Fruit fly (Drosophila melanogaster) whole organism, embryonic: ENCODE data around the gene Pep.

Experiments used
- Asciz ChIP-seq: fragments of 200-800 bp; sonication (Bioruptor generic); optimal IDR thresholded peaks from 2 replicates; lab custom pipeline; 2017; ENCODE audit warnings: missing biosample characterization, mild to moderate bottlenecking, missing genetic modification characterization, missing genetic modification reagents
- Atf3 ChIP-seq: fragments of 200-800 bp; sonication (Bioruptor generic); optimal IDR thresholded peaks from 3 replicates; lab custom pipeline; 2016; ENCODE audit warnings: missing biosample characterization, missing genetic modification characterization
- Bgb ChIP-seq: fragments of 200-800 bp; sonication (Bioruptor generic); IDR thresholded peaks from 2 replicates; pipeline ENCODE4 v1.3.6; 2022; ENCODE audit warnings: missing biosample characterization, missing genetic modification characterization; ENCODE audit not compliant: partially characterized antibody
- CG10979 ChIP-seq: fragments of 200-800 bp; sonication (Bioruptor generic); optimal IDR thresholded peaks from 2 replicates; lab custom pipeline; 2018; ENCODE audit warnings: missing biosample characterization, mild to moderate bottlenecking, missing genetic modification characterization, moderate library complexity
- CG12299 ChIP-seq: fragments of 200-800 bp; sonication (Bioruptor generic); optimal IDR thresholded peaks from 2 replicates; lab custom pipeline; 2018; ENCODE audit warnings: missing biosample characterization, mild to moderate bottlenecking, missing genetic modification characterization
- CG1233 ChIP-seq: fragments of 200-800 bp; sonication (Bioruptor generic); optimal IDR thresholded peaks from 4 replicates; lab custom pipeline; 2018; ENCODE audit warnings: missing biosample characterization, mild to moderate bottlenecking, missing genetic modification characterization
- CG13287 ChIP-seq: fragments of 200-800 bp; sonication (Bioruptor generic); IDR thresholded peaks from 2 replicates; pipeline ENCODE4 v1.3.6; 2022; ENCODE audit warnings: missing biosample characterization, missing genetic modification characterization; ENCODE audit not compliant: partially characterized antibody
- CG16863 ChIP-seq: fragments of 200-800 bp; sonication (Bioruptor generic); optimal IDR thresholded peaks from 3 replicates; lab custom pipeline; 2016; ENCODE audit warnings: missing biosample characterization, missing genetic modification characterization
- CG17186 ChIP-seq: fragments of 200-800 bp; sonication (Bioruptor generic); optimal IDR thresholded peaks from 3 replicates; lab custom pipeline; 2017; ENCODE audit warnings: missing biosample characterization, missing genetic modification reagents, missing genetic modification characterization
- CG18262 ChIP-seq: fragments of 200-800 bp; optimal IDR thresholded peaks from 3 replicates; lab custom pipeline; 2019; ENCODE audit warnings: missing biosample characterization, mild to moderate bottlenecking, missing genetic modification characterization, moderate library complexity
- CG2678 ChIP-seq: fragments of 200-800 bp; sonication (Bioruptor generic); optimal IDR thresholded peaks from 3 replicates; lab custom pipeline; 2019; ENCODE audit warnings: missing biosample characterization, mild to moderate bottlenecking, missing genetic modification characterization, moderate library complexity
- CG2889 ChIP-seq: fragments of 200-800 bp; sonication (Bioruptor generic); IDR thresholded peaks from 3 replicates; pipeline ENCODE4 v1.3.6; 2022; ENCODE audit warnings: missing biosample characterization, missing genetic modification characterization
- CG3407 ChIP-seq: fragments of 200-800 bp; sonication (Bioruptor generic); optimal IDR thresholded peaks from 2 replicates; lab custom pipeline; 2018; ENCODE audit warnings: missing biosample characterization, mild to moderate bottlenecking, missing genetic modification characterization
- CG6791 ChIP-seq: fragments of 200-800 bp; sonication (Bioruptor generic); IDR thresholded peaks from 3 replicates; pipeline ENCODE4 v1.3.6; 2022; ENCODE audit warnings: missing biosample characterization, missing genetic modification characterization; ENCODE audit not compliant: partially characterized antibody
- CG6854 ChIP-seq: fragments of 200-800 bp; sonication (Bioruptor generic); optimal IDR thresholded peaks from 3 replicates; lab custom pipeline; 2017; ENCODE audit warnings: missing biosample characterization, mild to moderate bottlenecking, missing genetic modification characterization
- CG7357 ChIP-seq: fragments of 200-800 bp; sonication (Bioruptor generic); IDR thresholded peaks from 3 replicates; pipeline ENCODE4 v1.3.6; 2022; ENCODE audit warnings: missing biosample characterization, missing genetic modification characterization
- CG7928 ChIP-seq: fragments of 200-800 bp; sonication (Bioruptor generic); optimal IDR thresholded peaks from 2 replicates; lab custom pipeline; 2017; ENCODE audit warnings: missing biosample characterization, mild to moderate bottlenecking, missing genetic modification characterization
- CG9797 ChIP-seq: fragments of 200-800 bp; sonication (Bioruptor generic); optimal IDR thresholded peaks from 3 replicates; lab custom pipeline; 2018; ENCODE audit warnings: missing biosample characterization, mild to moderate bottlenecking, missing genetic modification characterization
- CrebB ChIP-seq: fragments of 200-800 bp; sonication (Bioruptor generic); optimal IDR thresholded peaks from 3 replicates; lab custom pipeline; 2018; ENCODE audit warnings: missing biosample characterization, mild to moderate bottlenecking, missing genetic modification characterization
- D19A ChIP-seq: fragments of 200-800 bp; optimal IDR thresholded peaks from 3 replicates; lab custom pipeline; 2019; ENCODE audit warnings: missing biosample characterization, mild to moderate bottlenecking, missing genetic modification characterization, moderate library complexity
- Drgx ChIP-seq: fragments of 200-800 bp; sonication (Bioruptor generic); IDR thresholded peaks from 2 replicates; pipeline ENCODE4 v1.3.6; 2022; ENCODE audit warnings: missing biosample characterization, missing genetic modification characterization
- Eip74EF ChIP-seq, 2 experiments: fragments of 200-800 bp in 1 of 2; fragments of >200 bp in 1 of 2; sonication (Bioruptor generic) in 1 of 2; optimal IDR thresholded peaks; 2 replicates each; lab custom pipeline; 2017 to 2019; ENCODE audit warnings: missing biosample characterization in 2 of 2, missing genetic modification characterization in 2 of 2, mild to moderate bottlenecking in 1 of 2, moderate library complexity in 1 of 2
- Elba2 ChIP-seq: fragments of 200-800 bp; sonication (Bioruptor generic); optimal IDR thresholded peaks from 3 replicates; lab custom pipeline; 2016; ENCODE audit warnings: missing biosample characterization, missing genetic modification characterization
- Ets65A ChIP-seq: fragments of 200-800 bp; sonication (Bioruptor generic); peaks from one replicate; lab custom pipeline; 2016; ENCODE audit warnings: missing biosample characterization, missing genetic modification characterization
- Hr78 ChIP-seq, 2 experiments: fragments of 200-800 bp in 1 of 2; fragments of >200 bp in 1 of 2; sonication (Bioruptor generic) in 1 of 2; optimal IDR thresholded peaks; 2 replicates each; lab custom pipeline; 2017 to 2019; ENCODE audit warnings: missing biosample characterization in 2 of 2, missing genetic modification characterization in 2 of 2, mild to moderate bottlenecking in 1 of 2, moderate library complexity in 1 of 2
- Meics ChIP-seq: fragments of 200-800 bp; sonication (Bioruptor generic); optimal IDR thresholded peaks from 2 replicates; lab custom pipeline; 2017; ENCODE audit warnings: missing biosample characterization, mild to moderate bottlenecking, missing genetic modification characterization
- Mes4 ChIP-seq: fragments of 200-800 bp; sonication (Bioruptor generic); optimal IDR thresholded peaks from 2 replicates; lab custom pipeline; 2016; ENCODE audit warnings: missing biosample characterization, missing genetic modification characterization
- Opbp ChIP-seq: fragments of 200-800 bp; sonication (Bioruptor generic); IDR thresholded peaks from 3 replicates; pipeline ENCODE4 v1.3.6; 2022; ENCODE audit warnings: missing biosample characterization, missing genetic modification characterization; ENCODE audit not compliant: partially characterized antibody
- Six4 ChIP-seq: fragments of 200-800 bp; sonication (Bioruptor generic); optimal IDR thresholded peaks from 2 replicates; lab custom pipeline; 2016; ENCODE audit warnings: missing biosample characterization, missing genetic modification characterization
- Sry-δ ChIP-seq: fragments of 200-800 bp; sonication (Bioruptor generic); optimal IDR thresholded peaks from 2 replicates; lab custom pipeline; 2016; ENCODE audit warnings: missing biosample characterization, missing genetic modification characterization
- Vsx1 ChIP-seq: fragments of 200-800 bp; sonication (Bioruptor generic); optimal IDR thresholded peaks from 2 replicates; lab custom pipeline; 2017; ENCODE audit warnings: missing biosample characterization, mild to moderate bottlenecking, missing genetic modification characterization, missing genetic modification reagents
- ab ChIP-seq: fragments of 200-800 bp; sonication (Bioruptor generic); optimal IDR thresholded peaks from 2 replicates; lab custom pipeline; 2016; ENCODE audit warnings: missing biosample characterization, missing genetic modification characterization
- ac ChIP-seq: fragments of 200-800 bp; sonication (Bioruptor generic); optimal IDR thresholded peaks from 3 replicates; lab custom pipeline; 2017; ENCODE audit warnings: missing biosample characterization, mild to moderate bottlenecking, missing genetic modification characterization
- caup ChIP-seq: fragments of 200-800 bp; sonication (Bioruptor generic); optimal IDR thresholded peaks from 3 replicates; lab custom pipeline; 2017; ENCODE audit warnings: missing biosample characterization, mild to moderate bottlenecking, missing genetic modification characterization, moderate library complexity; ENCODE audit not compliant: severe bottlenecking
- ci ChIP-seq: fragments of 200-800 bp; sonication (Bioruptor generic); IDR thresholded peaks from 3 replicates; pipeline ENCODE4 v1.3.6; 2022; ENCODE audit warnings: missing biosample characterization, missing genetic modification characterization
- disco-r ChIP-seq: fragments of 200-800 bp; sonication (Bioruptor generic); optimal IDR thresholded peaks from 2 replicates; lab custom pipeline; 2016; ENCODE audit warnings: missing biosample characterization, missing genetic modification characterization
- eve ChIP-seq, 2 experiments: fragments of >200 bp; optimal IDR thresholded peaks; 2 replicates each; lab custom pipeline; 2017; ENCODE audit warnings: missing biosample characterization in 2 of 2, missing genetic modification characterization in 2 of 2
- exex ChIP-seq: fragments of 200-800 bp; sonication (Bioruptor generic); optimal IDR thresholded peaks from 4 replicates; lab custom pipeline; 2018; ENCODE audit warnings: missing biosample characterization, mild to moderate bottlenecking, missing genetic modification characterization, moderate library complexity
- fu2 ChIP-seq: fragments of 200-800 bp; sonication (Bioruptor generic); optimal IDR thresholded peaks from 2 replicates; lab custom pipeline; 2016; ENCODE audit warnings: missing biosample characterization, missing genetic modification characterization
- hbn ChIP-seq: fragments of 200-800 bp; sonication (Bioruptor generic); IDR thresholded peaks from 2 replicates; pipeline ENCODE4 v1.3.6; 2022; ENCODE audit warnings: missing biosample characterization, missing genetic modification characterization; ENCODE audit not compliant: partially characterized antibody
- ind ChIP-seq: fragments of 200-800 bp; sonication (Bioruptor generic); optimal IDR thresholded peaks from 3 replicates; lab custom pipeline; 2016; ENCODE audit warnings: missing biosample characterization, missing genetic modification characterization
- lbe ChIP-seq: fragments of 200-800 bp; sonication (Bioruptor generic); optimal IDR thresholded peaks from 2 replicates; lab custom pipeline; 2016; ENCODE audit warnings: missing biosample characterization, mild to moderate bottlenecking, missing genetic modification characterization
- lola ChIP-seq, 3 experiments: fragments of >200 bp in 2 of 3; fragments of 200-800 bp in 1 of 3; sonication (Bioruptor generic) in 1 of 3; optimal IDR thresholded peaks; 2 replicates each; lab custom pipeline; 2017 to 2019; ENCODE audit warnings: missing biosample characterization in 3 of 3, missing genetic modification characterization in 3 of 3, mild to moderate bottlenecking in 1 of 3, moderate library complexity in 1 of 3
- odd ChIP-seq: fragments of 200-800 bp; sonication (Bioruptor generic); optimal IDR thresholded peaks from 2 replicates; lab custom pipeline; 2017; ENCODE audit warnings: missing biosample characterization, mild to moderate bottlenecking, missing genetic modification characterization
- row ChIP-seq: fragments of 200-800 bp; sonication (Bioruptor generic); IDR thresholded peaks from 3 replicates; pipeline ENCODE4 v1.3.6; 2022; ENCODE audit warnings: missing biosample characterization, missing genetic modification characterization
- sens ChIP-seq: fragments of 200-800 bp; sonication (Bioruptor generic); peaks from one replicate; lab custom pipeline; 2016; ENCODE audit warnings: missing biosample characterization, missing genetic modification characterization
- sna ChIP-seq: fragments of 200-800 bp; sonication (Bioruptor generic); IDR thresholded peaks from 2 replicates; pipeline ENCODE4 v1.3.6; 2022; ENCODE audit warnings: missing biosample characterization, missing genetic modification characterization; ENCODE audit not compliant: partially characterized antibody
- sob ChIP-seq: fragments of 200-800 bp; sonication (Bioruptor generic); IDR thresholded peaks from 2 replicates; pipeline ENCODE4 v1.3.6; 2022; ENCODE audit warnings: missing biosample characterization, missing genetic modification characterization

The Pep gene

dm6 chr3L:17625014-17625413 is 19.8 kb downstream of the Pep start (continued):
- TF ChIP-seq caup (peak; percentile 2), Bgb (GFP tag; lab: Robert Waterston, UW) (no peak), Meics (peak; percentile 6), odd (GFP tag; lab: Kevin White, UChicago) (peak; percentile 47), Atf3 (GFP tag; lab: Kevin White, UChicago) (no peak), ci (GFP tag; lab: Robert Waterston, UW) (0 out of 3 replicates have a peak, but pooled peaks have one; percentile 36)
- TF ChIP-seq, all 482 proteins: peak for 37

dm6 chr3L:17624208-17624826 is 20.5 kb downstream of the Pep start:
- peak; percentile 76 for TF ChIP-seq sens (GFP tag; lab: Kevin White, UChicago)
- TF ChIP-seq row: no peak
- no peak for TF ChIP-seq Elba2 (GFP tag; lab: Kevin White, UChicago)
- no peak for TF ChIP-seq CG1233 (GFP tag; lab: Kevin White, UChicago)
- no peak for TF ChIP-seq lbe
- TF ChIP-seq fu2 (GFP tag; lab: Kevin White, UChicago): no peak
- TF ChIP-seq Six4 (GFP tag; lab: Kevin White, UChicago): no peak
- TF ChIP-seq disco-r: no peak
- TF ChIP-seq Hr78 (GFP tag; optimal IDR thresholded peaks at IDR 0.05; lab: Kevin White, UChicago): peak in 1 of 2 experiments; percentile 28
- no peak for TF ChIP-seq CG17186 (GFP tag; lab: Kevin White, UChicago)
- no peak for TF ChIP-seq CG9797 (GFP tag; lab: Kevin White, UChicago)
- TF ChIP-seq CG7928: no peak
- TF ChIP-seq CG18262 (tag; lab: Kevin White, UChicago): no peak
- TF ChIP-seq Ets65A (GFP tag; lab: Kevin White, UChicago): peak; percentile 16
- TF ChIP-seq Vsx1 (GFP tag; lab: Kevin White, UChicago): no peak
- no peak for TF ChIP-seq CG6791 (GFP tag; lab: Robert Waterston, UW)
- no peak for TF ChIP-seq hbn (GFP tag; lab: Robert Waterston, UW)
- TF ChIP-seq sob: no peak
- TF ChIP-seq CG3407: no peak
- TF ChIP-seq CG10979 (tag; lab: Kevin White, UChicago): no peak
- no peak for TF ChIP-seq exex (tag; lab: Kevin White, UChicago)
- TF ChIP-seq Sry-δ (GFP tag; lab: Kevin White, UChicago): no peak
- no peak for TF ChIP-seq CG16863 (GFP tag; lab: Kevin White, UChicago)
- TF ChIP-seq CG6854: no peak
- TF ChIP-seq Drgx (GFP tag; lab: Robert Waterston, UW): no peak
- no peak for TF ChIP-seq CG13287
- TF ChIP-seq ab (GFP tag; lab: Kevin White, UChicago): no peak
- peak; percentile 33 for TF ChIP-seq Asciz (GFP tag; lab: Kevin White, UChicago)
- peak in 1 of 2 experiments; percentile 23 for TF ChIP-seq eve (GFP tag; optimal IDR thresholded peaks at IDR 0.05; lab: Kevin White, UChicago)
- peak in 1 of 2 experiments; percentile 42 for TF ChIP-seq Eip74EF (GFP tag; optimal IDR thresholded peaks at IDR 0.05; lab: Kevin White, UChicago)
- TF ChIP-seq ind (GFP tag; lab: Kevin White, UChicago): no peak
- no peak for TF ChIP-seq Mes4
- TF ChIP-seq CG2678 (tag; lab: Kevin White, UChicago): no peak
- no peak for TF ChIP-seq CrebB
- TF ChIP-seq Opbp (GFP tag; lab: Robert Waterston, UW): no peak
- TF ChIP-seq CG12299 (tag; lab: Kevin White, UChicago): no peak
- TF ChIP-seq ac (GFP tag; lab: Kevin White, UChicago): no peak
- peak; percentile 82 for TF ChIP-seq D19A (tag; lab: Kevin White, UChicago)
- peak in 1 of 3 experiments; percentile 26 for TF ChIP-seq lola (GFP tag; optimal IDR thresholded peaks at IDR 0.05; lab: Kevin White, UChicago)
- no peak for TF ChIP-seq sna (GFP tag; lab: Robert Waterston, UW)
- no peak for TF ChIP-seq CG2889
- no peak for TF ChIP-seq CG7357
